Fruit fly (Drosophila melanogaster) whole organism, embryonic: ENCODE measurements around the gene CAH6.

Experiments used
- Atf6 ChIP-seq: fragments of 200-800 bp; sonication (Bioruptor generic); IDR thresholded peaks from 2 replicates; pipeline ENCODE4 v1.3.6; 2022; ENCODE audit warnings: missing biosample characterization, missing genetic modification characterization
- Bgb ChIP-seq: fragments of 200-800 bp; sonication (Bioruptor generic); IDR thresholded peaks from 2 replicates; pipeline ENCODE4 v1.3.6; 2022; ENCODE audit warnings: missing biosample characterization, missing genetic modification characterization; ENCODE audit not compliant: partially characterized antibody
- CG10209 ChIP-seq: fragments of 200-800 bp; sonication (Bioruptor generic); optimal IDR thresholded peaks from 3 replicates; lab custom pipeline; 2017; ENCODE audit warnings: missing biosample characterization, mild to moderate bottlenecking, missing genetic modification characterization, missing genetic modification reagents
- CG11695 ChIP-seq: fragments of 200-800 bp; sonication (Bioruptor generic); IDR thresholded peaks from 3 replicates; pipeline ENCODE4 v1.3.6; 2022; ENCODE audit warnings: missing biosample characterization, missing genetic modification characterization
- CG12769 ChIP-seq: fragments of 200-800 bp; sonication (Bioruptor generic); optimal IDR thresholded peaks from 2 replicates; lab custom pipeline; 2019; ENCODE audit warnings: missing biosample characterization, mild to moderate bottlenecking, missing genetic modification characterization, moderate library complexity
- CG13775 ChIP-seq: fragments of 200-800 bp; sonication (Bioruptor generic); optimal IDR thresholded peaks from 3 replicates; lab custom pipeline; 2017; ENCODE audit warnings: missing biosample characterization, mild to moderate bottlenecking, missing genetic modification characterization
- CG1647 ChIP-seq: fragments of 200-800 bp; sonication (Bioruptor generic); optimal IDR thresholded peaks from 3 replicates; lab custom pipeline; 2016; ENCODE audit warnings: missing biosample characterization, missing genetic modification characterization
- CG16779 ChIP-seq: fragments of 200-800 bp; sonication (Bioruptor generic); IDR thresholded peaks from 2 replicates; pipeline ENCODE4 v1.3.6; 2022; ENCODE audit warnings: missing biosample characterization, missing genetic modification characterization
- CG1832 ChIP-seq: fragments of 200-800 bp; sonication (Bioruptor generic); optimal IDR thresholded peaks from 2 replicates; lab custom pipeline; 2017; ENCODE audit warnings: missing biosample characterization, mild to moderate bottlenecking, missing genetic modification characterization, inconsistent platforms
- CG2202 ChIP-seq: fragments of 200-800 bp; sonication (Bioruptor generic); optimal IDR thresholded peaks from 2 replicates; lab custom pipeline; 2018; ENCODE audit warnings: missing biosample characterization, mild to moderate bottlenecking, missing genetic modification characterization
- CG32532 ChIP-seq: fragments of 200-800 bp; sonication (Bioruptor generic); IDR thresholded peaks from 2 replicates; pipeline ENCODE4 v1.3.6; 2022; ENCODE audit warnings: missing biosample characterization, missing genetic modification characterization
- CG34224 ChIP-seq: fragments of 200-800 bp; sonication (Bioruptor generic); IDR thresholded peaks from 3 replicates; pipeline ENCODE4 v1.3.6; 2022; ENCODE audit warnings: missing biosample characterization, missing genetic modification characterization; ENCODE audit not compliant: partially characterized antibody
- CG3838 ChIP-seq: fragments of 200-800 bp; sonication (Bioruptor generic); optimal IDR thresholded peaks from 3 replicates; lab custom pipeline; 2016; ENCODE audit warnings: missing biosample characterization, missing genetic modification characterization
- CG42726 ChIP-seq: fragments of 200-800 bp; sonication (Bioruptor generic); IDR thresholded peaks from 2 replicates; pipeline ENCODE4 v1.3.6; 2022; ENCODE audit warnings: missing biosample characterization, missing genetic modification characterization; ENCODE audit not compliant: partially characterized antibody
- CG4617 ChIP-seq: fragments of 200-800 bp; sonication (Bioruptor generic); optimal IDR thresholded peaks from 3 replicates; lab custom pipeline; 2016; ENCODE audit warnings: missing biosample characterization, missing genetic modification characterization, borderline replicate concordance
- CG8089 ChIP-seq: fragments of 200-800 bp; sonication (Bioruptor generic); optimal IDR thresholded peaks from 3 replicates; lab custom pipeline; 2016; ENCODE audit warnings: missing biosample characterization, missing genetic modification characterization
- CG9932 ChIP-seq: fragments of 200-800 bp; sonication (Bioruptor generic); IDR thresholded peaks from 2 replicates; pipeline ENCODE4 v1.3.6; 2022; ENCODE audit warnings: missing biosample characterization, missing genetic modification characterization
- D ChIP-seq, 2 experiments: fragments of 200-800 bp in 1 of 2; fragments of >200 bp in 1 of 2; sonication (Bioruptor generic) in 1 of 2; optimal IDR thresholded peaks; 2 replicates in 1 of 2; 3 replicates in 1 of 2; lab custom pipeline; 2017; ENCODE audit warnings: mild to moderate bottlenecking in 1 of 2, missing biosample characterization in 1 of 2, missing genetic modification characterization in 1 of 2, missing genetic modification reagents in 1 of 2
- Dbx ChIP-seq: fragments of 200-800 bp; sonication (Bioruptor generic); IDR thresholded peaks from 3 replicates; pipeline ENCODE4 v1.3.6; 2022; ENCODE audit warnings: missing biosample characterization, missing genetic modification characterization
- Dip2 ChIP-seq: fragments of 200-800 bp; sonication (Bioruptor generic); IDR thresholded peaks from 2 replicates; pipeline ENCODE4 v1.3.6; 2022; ENCODE audit warnings: missing biosample characterization, missing genetic modification characterization
- Ets97D ChIP-seq: fragments of 200-800 bp; sonication (Bioruptor generic); optimal IDR thresholded peaks from 3 replicates; lab custom pipeline; 2016; ENCODE audit warnings: missing biosample characterization, missing genetic modification characterization
- HmgD ChIP-seq: fragments of 200-800 bp; sonication (Bioruptor generic); optimal IDR thresholded peaks from 3 replicates; lab custom pipeline; 2016; ENCODE audit warnings: missing biosample characterization, missing genetic modification characterization
- Hr78 ChIP-seq, 2 experiments: fragments of 200-800 bp in 1 of 2; fragments of >200 bp in 1 of 2; sonication (Bioruptor generic) in 1 of 2; optimal IDR thresholded peaks; 2 replicates each; lab custom pipeline; 2017 to 2019; ENCODE audit warnings: missing biosample characterization in 2 of 2, missing genetic modification characterization in 2 of 2, mild to moderate bottlenecking in 1 of 2, moderate library complexity in 1 of 2
- Jarid2 ChIP-seq: fragments of 200-800 bp; sonication (Bioruptor generic); optimal IDR thresholded peaks from 3 replicates; lab custom pipeline; 2017; ENCODE audit warnings: mild to moderate bottlenecking, missing biosample characterization, missing genetic modification reagents, missing genetic modification characterization
- Kr ChIP-seq: fragments of 200-800 bp; sonication (Bioruptor generic); optimal IDR thresholded peaks from 2 replicates; lab custom pipeline; 2017; ENCODE audit warnings: missing biosample characterization, mild to moderate bottlenecking, missing genetic modification characterization
- Myb ChIP-seq: fragments of 200-800 bp; sonication (Bioruptor generic); optimal IDR thresholded peaks from 2 replicates; lab custom pipeline; 2016; ENCODE audit warnings: missing biosample characterization, missing genetic modification characterization
- Usf ChIP-seq: fragments of 200-800 bp; sonication (Bioruptor generic); optimal IDR thresholded peaks from 2 replicates; lab custom pipeline; 2017; ENCODE audit warnings: missing genotype, missing biosample characterization, missing genetic modification characterization
- ab ChIP-seq: fragments of 200-800 bp; sonication (Bioruptor generic); optimal IDR thresholded peaks from 2 replicates; lab custom pipeline; 2016; ENCODE audit warnings: missing biosample characterization, missing genetic modification characterization
- ac ChIP-seq: fragments of 200-800 bp; sonication (Bioruptor generic); optimal IDR thresholded peaks from 3 replicates; lab custom pipeline; 2017; ENCODE audit warnings: missing biosample characterization, mild to moderate bottlenecking, missing genetic modification characterization
- al ChIP-seq: fragments of 200-800 bp; sonication (Bioruptor generic); IDR thresholded peaks from 2 replicates; pipeline ENCODE4 v1.3.6; 2022; ENCODE audit warnings: missing biosample characterization, missing genetic modification characterization
- amos ChIP-seq: fragments of 200-800 bp; sonication (Bioruptor generic); IDR thresholded peaks from 2 replicates; pipeline ENCODE4 v1.3.6; 2022; ENCODE audit warnings: missing biosample characterization, missing genetic modification characterization; ENCODE audit not compliant: partially characterized antibody
- az2 ChIP-seq: fragments of 200-800 bp; sonication (Bioruptor generic); optimal IDR thresholded peaks from 3 replicates; lab custom pipeline; 2016; ENCODE audit warnings: missing biosample characterization, missing genetic modification characterization
- chif ChIP-seq, 2 experiments: fragments of 200-800 bp; sonication (Bioruptor generic); optimal IDR thresholded peaks; 3 replicates each; lab custom pipeline; 2016; ENCODE audit warnings: missing biosample characterization in 2 of 2, missing genetic modification characterization in 2 of 2
- croc ChIP-seq: fragments of 200-800 bp; sonication (Bioruptor generic); conservative IDR thresholded peaks from 3 replicates; pipeline ENCODE4 v1.3.6; 2022; ENCODE audit warnings: missing biosample characterization, missing genetic modification characterization
- crol ChIP-seq: fragments of 200-800 bp; sonication (Bioruptor generic); IDR thresholded peaks from 2 replicates; pipeline ENCODE4 v1.3.6; 2022; ENCODE audit warnings: missing biosample characterization, missing genetic modification characterization
- dpn ChIP-seq, 2 experiments: fragments of 200-800 bp; sonication (Bioruptor generic); optimal IDR thresholded peaks; 3 replicates each; lab custom pipeline; 2016; ENCODE audit warnings: missing biosample characterization in 2 of 2, missing genetic modification characterization in 2 of 2
- fd102C ChIP-seq: fragments of 200-800 bp; sonication (Bioruptor generic); optimal IDR thresholded peaks from 2 replicates; lab custom pipeline; 2018; ENCODE audit warnings: missing biosample characterization, mild to moderate bottlenecking, missing genetic modification characterization, moderate library complexity
- gem ChIP-seq: fragments of 200-800 bp; sonication (Bioruptor generic); optimal IDR thresholded peaks from 2 replicates; lab custom pipeline; 2019; ENCODE audit warnings: missing biosample characterization, mild to moderate bottlenecking, missing genetic modification characterization, moderate library complexity
- luna ChIP-seq: fragments of 200-800 bp; sonication (Bioruptor generic); optimal IDR thresholded peaks from 2 replicates; lab custom pipeline; 2016; ENCODE audit warnings: missing biosample characterization, missing genetic modification characterization
- maf-S ChIP-seq: fragments of 200-800 bp; sonication (Bioruptor generic); optimal IDR thresholded peaks from 2 replicates; lab custom pipeline; 2016; ENCODE audit warnings: missing biosample characterization, missing genetic modification characterization
- nau ChIP-seq: fragments of 200-800 bp; sonication (Bioruptor generic); optimal IDR thresholded peaks from 3 replicates; lab custom pipeline; 2017; ENCODE audit warnings: missing biosample characterization, mild to moderate bottlenecking, missing genetic modification characterization, missing genetic modification reagents
- nerfin-1 ChIP-seq: fragments of 200-800 bp; sonication (Bioruptor generic); optimal IDR thresholded peaks from 3 replicates; lab custom pipeline; 2019; ENCODE audit warnings: missing biosample characterization, mild to moderate bottlenecking, missing genetic modification characterization, moderate library complexity
- p53 ChIP-seq: fragments of 200-800 bp; sonication (Bioruptor generic); optimal IDR thresholded peaks from 2 replicates; lab custom pipeline; 2016; ENCODE audit warnings: missing biosample characterization, missing genetic modification characterization
- pfk ChIP-seq: fragments of 200-800 bp; sonication (Bioruptor generic); optimal IDR thresholded peaks from 2 replicates; lab custom pipeline; 2018; ENCODE audit warnings: missing biosample characterization, mild to moderate bottlenecking, missing genetic modification characterization, moderate library complexity
- sens-2 ChIP-seq: fragments of 200-800 bp; sonication (Bioruptor generic); IDR thresholded peaks from 2 replicates; pipeline ENCODE4 v1.3.6; 2022; ENCODE audit warnings: missing biosample characterization, missing genetic modification characterization
- sqz ChIP-seq: fragments of 200-800 bp; sonication (Bioruptor generic); optimal IDR thresholded peaks from 3 replicates; lab custom pipeline; 2018; ENCODE audit warnings: missing biosample characterization, mild to moderate bottlenecking, missing genetic modification characterization
- unc-4 ChIP-seq: fragments of 200-800 bp; sonication (Bioruptor generic); IDR thresholded peaks from 2 replicates; pipeline ENCODE4 v1.3.6; 2022; ENCODE audit warnings: missing biosample characterization, missing genetic modification characterization; ENCODE audit not compliant: partially characterized antibody
- z ChIP-seq: fragments of 200-800 bp; sonication (Bioruptor generic); IDR thresholded peaks from 3 replicates; pipeline ENCODE4 v1.3.6; 2022; ENCODE audit warnings: missing biosample characterization, missing genetic modification characterization

The CAH6 gene

dm6 chr3R:31247281-31247995 is 10.0 kb upstream of the CAH6 start (continued):
- TF ChIP-seq CG13775 (GFP tag; lab: Kevin White, UChicago) (no peak), CG12769 (no peak), Myb (peak; percentile 24), CG11695 (GFP tag; lab: Robert Waterston, UW) (peak; percentile 78), CG2202 (no peak), al (GFP tag; lab: Robert Waterston, UW) (0 out of 2 replicates have a peak, but pooled peaks have one; percentile 21), Hr78 (GFP tag; optimal IDR thresholded peaks at IDR 0.05; lab: Kevin White, UChicago) (peak in 1 of 2 experiments; percentile 42), HmgD (GFP tag; lab: Kevin White, UChicago) (no peak), luna (GFP tag; lab: Kevin White, UChicago) (no peak), Ets97D (GFP tag; lab: Kevin White, UChicago) (no peak), CG34224 (GFP tag; lab: Robert Waterston, UW) (no peak), nau (GFP tag; lab: Kevin White, UChicago) (peak; percentile 63), Usf (GFP tag; lab: Kevin White, UChicago) (no peak), ac (GFP tag; lab: Kevin White, UChicago) (no peak), CG1647 (peak; percentile 46), chif (GFP tag; optimal IDR thresholded peaks at IDR 0.05; lab: Kevin White, UChicago) (peak; percentile 61 to 69), CG32532 (GFP tag; lab: Robert Waterston, UW) (peak; percentile 14; the same call in 1 of the 2 replicates), Kr (no peak), p53 (GFP tag; lab: Kevin White, UChicago) (no peak), fd102C (GFP tag; lab: Kevin White, UChicago) (no peak), Dbx (GFP tag; lab: Robert Waterston, UW) (no peak), dpn (GFP tag; optimal IDR thresholded peaks at IDR 0.05; lab: Kevin White, UChicago) (peak; percentile 57 to 74), CG10209 (GFP tag; lab: Kevin White, UChicago) (peak; percentile 65), CG1832 (GFP tag; lab: Kevin White, UChicago) (no peak), pfk (no peak), D (optimal IDR thresholded peaks at IDR 0.05; lab: Kevin White, UChicago) (no peak), D (GFP tag; optimal IDR thresholded peaks at IDR 0.05; lab: Kevin White, UChicago) (peak; percentile 67), unc-4 (GFP tag; lab: Robert Waterston, UW) (no peak), gem (tag; lab: Kevin White, UChicago) (peak; percentile 82), CG9932 (GFP tag; lab: Robert Waterston, UW) (no peak), az2 (GFP tag; lab: Kevin White, UChicago) (peak; percentile 73), Bgb (GFP tag; lab: Robert Waterston, UW) (no peak), CG42726 (GFP tag; lab: Robert Waterston, UW) (no peak), Jarid2 (GFP tag; lab: Kevin White, UChicago) (peak; percentile 18), CG16779 (no peak), nerfin-1 (peak; percentile 83), z (no peak), maf-S (peak; percentile 33), sqz (GFP tag; lab: Kevin White, UChicago) (peak; percentile 44), croc (GFP tag; lab: Robert Waterston, UW) (peak; percentile 65; the same call in 2 of the 3 replicates), Dip2 (no peak), CG8089 (GFP tag; lab: Kevin White, UChicago) (peak; percentile 40), sens-2 (peak; percentile 66), CG3838 (no peak), Atf6 (GFP tag; lab: Robert Waterston, UW) (peak; percentile 54; the same call in 1 of the 2 replicates), amos (GFP tag; lab: Robert Waterston, UW) (no peak), ab (GFP tag; lab: Kevin White, UChicago) (peak; percentile 1), CG4617 (GFP tag; lab: Kevin White, UChicago) (no peak), crol (GFP tag; lab: Robert Waterston, UW) (no peak)
